Fruit fly (Drosophila melanogaster): ENCODE data around the gene ATPsynE.

Gene ATPsynE

dm6 chr3R:14326250-14327112, at the start of gene ATPsynE, which contains the start of gene Afti (continued):
- TF ChIP-seq CG11695 (GFP tag; IDR thresholded peaks at IDR 0.05) (0 out of 3 replicates have a peak, but pooled peaks have one; percentile 50), CG17186 (GFP tag; optimal IDR thresholded peaks at IDR 0.05) (peak; percentile 41), cg (GFP tag; optimal IDR thresholded peaks at IDR 0.05) (peak; percentile 99), al (GFP tag; IDR thresholded peaks at IDR 0.05) (peak; percentile 63), CG7357 (GFP tag; IDR thresholded peaks at IDR 0.05) (peak; percentile 83), slp2 (GFP tag; optimal IDR thresholded peaks at IDR 0.05) (peak; percentile 65), CG12236 (GFP tag; optimal IDR thresholded peaks at IDR 0.05) (no peak), CG8944 (GFP tag; optimal IDR thresholded peaks at IDR 0.05) (peak; percentile 56), grau (tag; optimal IDR thresholded peaks at IDR 0.05) (peak; percentile 70), CG4328 (GFP tag; optimal IDR thresholded peaks at IDR 0.05) (peak; percentile 42), CG12299 (tag; optimal IDR thresholded peaks at IDR 0.05) (peak; percentile 22), mirr (GFP tag; optimal IDR thresholded peaks at IDR 0.05) (peak; percentile 46), ATbp (GFP tag; optimal IDR thresholded peaks at IDR 0.05) (peak; percentile 34), trh (GFP tag; optimal IDR thresholded peaks at IDR 0.05) (peak; percentile 38), gem (tag; optimal IDR thresholded peaks at IDR 0.05) (peak; percentile 80), CG4617 (GFP tag; optimal IDR thresholded peaks at IDR 0.05; ENCODE audit: borderline replicate concordance) (peak; percentile 79), CG16815 (GFP tag; optimal IDR thresholded peaks at IDR 0.05) (peak; percentile 60), Hmx (GFP tag; optimal IDR thresholded peaks at IDR 0.05) (peak; percentile 16), CG8359 (GFP tag; optimal IDR thresholded peaks at IDR 0.05; ENCODE audit: borderline replicate concordance) (no peak), D19B (GFP tag; optimal IDR thresholded peaks at IDR 0.05) (peak; percentile 48), CG14050 (GFP tag; IDR thresholded peaks at IDR 0.05) (peak; percentile 40; the same call in 1 of the 3 replicates), hth (optimal IDR thresholded peaks at IDR 0.05) (no peak), CG8388 (GFP tag; optimal IDR thresholded peaks at IDR 0.05) (no peak), Ravus (GFP tag; IDR thresholded peaks at IDR 0.05) (peak; percentile 23), Ada2b (GFP tag; IDR thresholded peaks at IDR 0.05) (peak; percentile 18; the same call in 1 of the 2 replicates), CG6813 (GFP tag; optimal IDR thresholded peaks at IDR 0.05) (peak; percentile 19), unpg (GFP tag; optimal IDR thresholded peaks at IDR 0.05) (no peak), Atf6 (GFP tag; IDR thresholded peaks at IDR 0.05) (peak; percentile 64; the same call in 1 of the 2 replicates), dimm (GFP tag; IDR thresholded peaks at IDR 0.05) (no peak), CG17802 (tag; optimal IDR thresholded peaks at IDR 0.05) (peak; percentile 13), CG1024 (GFP tag; IDR thresholded peaks at IDR 0.05) (peak; percentile 47; the same call in 1 of the 2 replicates), CG3838 (GFP tag; optimal IDR thresholded peaks at IDR 0.05) (no peak), wor (GFP tag; IDR thresholded peaks at IDR 0.05) (peak; percentile 54), CG12744 (GFP tag; optimal IDR thresholded peaks at IDR 0.05) (no peak), CG3281 (GFP tag; optimal IDR thresholded peaks at IDR 0.05) (peak; percentile 71), CG9797 (GFP tag; optimal IDR thresholded peaks at IDR 0.05) (peak; percentile 34), zen (tag; optimal IDR thresholded peaks at IDR 0.05) (peak; percentile 52), Lpt (GFP tag; optimal IDR thresholded peaks at IDR 0.05) (no peak), Lhr (GFP tag; optimal IDR thresholded peaks at IDR 0.05) (peak; percentile 61), maf-S (GFP tag; optimal IDR thresholded peaks at IDR 0.05) (peak; percentile 37), CG1792 (GFP tag; optimal IDR thresholded peaks at IDR 0.05) (peak; percentile 46), run (tag; optimal IDR thresholded peaks at IDR 0.05) (no peak), Elba2 (GFP tag; optimal IDR thresholded peaks at IDR 0.05) (peak; percentile 85), Atf3 (GFP tag; optimal IDR thresholded peaks at IDR 0.05) (peak; percentile 28), ttk (GFP tag; IDR thresholded peaks at IDR 0.05) (peak; percentile 72), sens (GFP tag) (peak; percentile 84), psq (GFP tag; optimal IDR thresholded peaks at IDR 0.05) (peak; percentile 20), NC2α (GFP tag; optimal IDR thresholded peaks at IDR 0.05) (no peak), CG6175 (GFP tag; IDR thresholded peaks at IDR 0.05) (0 out of 3 replicates have a peak, but pooled peaks have one; percentile 40)
